Fruit fly (Drosophila melanogaster): Measurements from ENCODE around the gene osa.

osa gene

dm6 chr3R:17670857-17671336 lies 47.3 kb downstream of the osa start, which contains the start of the genes CG7523 and Mps1 (continued):
- TF ChIP-seq CG30020 (tag; optimal IDR thresholded peaks at IDR 0.05) (peak; percentile 45), Lhr (GFP tag; optimal IDR thresholded peaks at IDR 0.05) (peak; percentile 90), phol (tag; optimal IDR thresholded peaks at IDR 0.05) (peak; percentile 51), row (GFP tag; IDR thresholded peaks at IDR 0.05) (peak; percentile 29; the same call in 1 of the 3 replicates), Dref (GFP tag; IDR thresholded peaks at IDR 0.05) (peak; percentile 35; the same call in 1 of the 2 replicates), Med (GFP tag) (peak; percentile 12), CG17186 (GFP tag; optimal IDR thresholded peaks at IDR 0.05) (no peak), Dbx (GFP tag; IDR thresholded peaks at IDR 0.05) (no peak), D19A (tag; optimal IDR thresholded peaks at IDR 0.05) (peak; percentile 7), shn (GFP tag; optimal IDR thresholded peaks at IDR 0.05) (no peak), D19B (GFP tag; optimal IDR thresholded peaks at IDR 0.05) (no peak), gfzf (GFP tag; optimal IDR thresholded peaks at IDR 0.05) (peak; percentile 65), CG14710 (tag; optimal IDR thresholded peaks at IDR 0.05) (peak; percentile 98), sc (optimal IDR thresholded peaks at IDR 0.05) (no peak), sc (GFP tag; optimal IDR thresholded peaks at IDR 0.05) (peak; percentile 29), jumu (GFP tag; optimal IDR thresholded peaks at IDR 0.05) (no peak), lola (GFP tag; optimal IDR thresholded peaks at IDR 0.05) (peak in 1 of 3 experiments; percentile 19), CG15696 (tag; optimal IDR thresholded peaks at IDR 0.05) (peak; percentile 10), CG7839 (tag; optimal IDR thresholded peaks at IDR 0.05) (peak; percentile 1), CG9797 (GFP tag; optimal IDR thresholded peaks at IDR 0.05) (peak; percentile 53), CG3847 (GFP tag; IDR thresholded peaks at IDR 0.05) (peak; percentile 63), CG12391 (tag; optimal IDR thresholded peaks at IDR 0.05) (peak; percentile 79), CG18262 (tag; optimal IDR thresholded peaks at IDR 0.05) (peak; percentile 27), CTCF (GFP tag; optimal IDR thresholded peaks at IDR 0.05) (peak; percentile 55), Stat92E (GFP tag; optimal IDR thresholded peaks at IDR 0.05) (peak in 1 of 3 experiments; percentile 36), ab (GFP tag; optimal IDR thresholded peaks at IDR 0.05) (no peak), Abd-B (GFP tag; optimal IDR thresholded peaks at IDR 0.05) (peak; percentile 66), Dfd (GFP tag; optimal IDR thresholded peaks at IDR 0.05) (no peak), CG17912 (GFP tag; optimal IDR thresholded peaks at IDR 0.05) (peak; percentile 59), sima (GFP tag; optimal IDR thresholded peaks at IDR 0.05) (no peak), onecut (GFP tag; IDR thresholded peaks at IDR 0.05) (peak; percentile 49; the same call in 1 of the 2 replicates), CG12659 (GFP tag; optimal IDR thresholded peaks at IDR 0.05) (peak; percentile 68), insv (GFP tag; optimal IDR thresholded peaks at IDR 0.05) (peak in 1 of 2 experiments; percentile 21), crp (GFP tag; optimal IDR thresholded peaks at IDR 0.05) (peak in 1 of 2 experiments; percentile 11), Kr (GFP tag; optimal IDR thresholded peaks at IDR 0.05) (no peak), Nf-YC (tag; optimal IDR thresholded peaks at IDR 0.05) (peak; percentile 26)

- TF ChIP-seq gcm (GFP tag; optimal IDR thresholded peaks at IDR 0.05) (peak; percentile 52), CG16813 (GFP tag; IDR thresholded peaks at IDR 0.05; ENCODE audit: partially characterized antibody) (peak; percentile 42; the same call in 2 of the 3 replicates), Sin3A (optimal IDR thresholded peaks at IDR 0.05) (peak; percentile 36), Xrp1 (GFP tag; IDR thresholded peaks at IDR 0.05) (peak; percentile 6; the same call in 1 of the 2 replicates), Ada2b (GFP tag; IDR thresholded peaks at IDR 0.05) (no peak), danr (GFP tag; IDR thresholded peaks at IDR 0.05) (no peak), kay (GFP tag; optimal IDR thresholded peaks at IDR 0.05) (peak; percentile 78), crol (GFP tag; IDR thresholded peaks at IDR 0.05) (peak; percentile 41; the same call in 1 of the 2 replicates), nerfin-1 (tag; optimal IDR thresholded peaks at IDR 0.05) (peak; percentile 16), Adf1 (GFP tag; IDR thresholded peaks at IDR 0.05) (peak; percentile 14; the same call in 1 of the 2 replicates), CG34422 (GFP tag; IDR thresholded peaks at IDR 0.05) (peak; percentile 79; the same call in 1 of the 3 replicates), CG2120 (GFP tag; optimal IDR thresholded peaks at IDR 0.05) (peak; percentile 17), sna (GFP tag; IDR thresholded peaks at IDR 0.05; ENCODE audit: partially characterized antibody) (peak; percentile 50; the same call in 1 of the 2 replicates), Med (GFP tag) (peak; percentile 80), zfh1 (GFP tag; IDR thresholded peaks at IDR 0.05) (0 out of 3 replicates have a peak, but pooled peaks have one; percentile 13)
Measured at dm6 chr3R:17670202-17670856, 47.8 kb downstream of the osa start.
